Worm (Caenorhabditis elegans) whole organism, late embryonic: ENCODE results near the gene JC8.7.

Experiments
- C08G9.2 ChIP-seq: sonication (generic microtip); optimal IDR thresholded peaks from 2 replicates; lab custom pipeline; 2016; ENCODE audit warnings: mild to moderate bottlenecking, missing genetic modification characterization, moderate library complexity, missing compliant biosample characterization
- F13H6.1 ChIP-seq: sonication (generic microtip); optimal IDR thresholded peaks from 2 replicates; lab custom pipeline; 2016; ENCODE audit warnings: missing genetic modification characterization, missing compliant biosample characterization
- K02D7.2 ChIP-seq: sonication (generic microtip); optimal IDR thresholded peaks from 2 replicates; lab custom pipeline; 2017; ENCODE audit warnings: mild to moderate bottlenecking, missing genetic modification characterization, missing compliant biosample characterization
- K09A11.1 ChIP-seq: sonication (generic microtip); optimal IDR thresholded peaks from 2 replicates; lab custom pipeline; 2017; ENCODE audit warnings: antibody characterized with exemption, mild to moderate bottlenecking, missing genetic modification characterization, missing compliant biosample characterization; ENCODE audit not compliant: insufficient read depth
- T23F11.4 ChIP-seq: fragments of 200-800 bp; sonication (Bioruptor generic); optimal IDR thresholded peaks from 2 replicates; lab custom pipeline; 2018; ENCODE audit warnings: mild to moderate bottlenecking, missing genetic modification characterization, missing compliant biosample characterization
- Y22D7AL.16 ChIP-seq: sonication (generic microtip); optimal IDR thresholded peaks from 2 replicates; lab custom pipeline; 2016; ENCODE audit warnings: missing genetic modification characterization, missing compliant biosample characterization
- ahr-1 ChIP-seq: sonication (generic microtip); optimal IDR thresholded peaks from 2 replicates; lab custom pipeline; 2016; ENCODE audit warnings: missing genetic modification characterization, missing compliant biosample characterization
- ama-1 ChIP-seq: fragments of 150-350 bp; optimal IDR thresholded peaks from 2 replicates; lab custom pipeline; 2014
- ceh-18 ChIP-seq: sonication (generic microtip); optimal IDR thresholded peaks from 2 replicates; lab custom pipeline; 2016; ENCODE audit warnings: missing genetic modification characterization, missing compliant biosample characterization
- ceh-2 ChIP-seq: sonication (generic microtip); optimal IDR thresholded peaks from 2 replicates; lab custom pipeline; 2016; ENCODE audit warnings: missing genotype, missing genetic modification characterization, missing compliant biosample characterization
- ceh-30 ChIP-seq: fragments of 150-350 bp; optimal IDR thresholded peaks from 2 replicates; lab custom pipeline; 2014; ENCODE audit warnings: missing biosample characterization, missing genetic modification characterization
- ceh-31 ChIP-seq: sonication (generic microtip); optimal IDR thresholded peaks from 2 replicates; lab custom pipeline; 2016; ENCODE audit warnings: missing genetic modification characterization, missing compliant biosample characterization
- ceh-34 ChIP-seq: sonication (generic microtip); optimal IDR thresholded peaks from 2 replicates; lab custom pipeline; 2016; ENCODE audit warnings: mild to moderate bottlenecking, missing genetic modification characterization, missing compliant biosample characterization
- ceh-45 ChIP-seq: fragments of 200-800 bp; sonication (Bioruptor generic); IDR thresholded peaks from 2 replicates; pipeline ENCODE4 v1.3.6; 2022; ENCODE audit warnings: missing genetic modification reagents, missing genetic modification characterization, missing compliant biosample characterization
- ceh-48 ChIP-seq: sonication (generic microtip); optimal IDR thresholded peaks from 2 replicates; lab custom pipeline; 2016; ENCODE audit warnings: missing genetic modification characterization, inconsistent platforms, missing compliant biosample characterization
- che-1 ChIP-seq: sonication (generic microtip); optimal IDR thresholded peaks from 2 replicates; lab custom pipeline; 2016; ENCODE audit warnings: mild to moderate bottlenecking, missing genetic modification characterization, missing compliant biosample characterization
- dmd-4 ChIP-seq: sonication (generic microtip); optimal IDR thresholded peaks from 2 replicates; lab custom pipeline; 2016; ENCODE audit warnings: borderline replicate concordance, missing genetic modification characterization, missing compliant biosample characterization
- dve-1 ChIP-seq: sonication (generic microtip); optimal IDR thresholded peaks from 2 replicates; lab custom pipeline; 2017; ENCODE audit warnings: antibody characterized with exemption, mild to moderate bottlenecking, missing genetic modification characterization, missing compliant biosample characterization
- elt-4 ChIP-seq: sonication (generic microtip); optimal IDR thresholded peaks from 2 replicates; lab custom pipeline; 2016; ENCODE audit warnings: missing genetic modification characterization, missing compliant biosample characterization
- ets-4 ChIP-seq: sonication (generic microtip); optimal IDR thresholded peaks from 2 replicates; lab custom pipeline; 2016; ENCODE audit warnings: missing genetic modification characterization, missing compliant biosample characterization
- fkh-10 ChIP-seq: fragments of 150-350 bp; optimal IDR thresholded peaks from 2 replicates; lab custom pipeline; 2014; ENCODE audit warnings: missing biosample characterization, missing genetic modification reagents, missing genetic modification characterization
- hlh-13 ChIP-seq: fragments of 200-800 bp; sonication (Bioruptor generic); optimal IDR thresholded peaks from 2 replicates; lab custom pipeline; 2018; ENCODE audit warnings: mild to moderate bottlenecking, missing genetic modification characterization, missing compliant biosample characterization
- hlh-6 ChIP-seq: sonication (generic microtip); optimal IDR thresholded peaks from 2 replicates; lab custom pipeline; 2016; ENCODE audit warnings: missing genotype, missing genetic modification characterization, missing compliant biosample characterization
- lin-11 ChIP-seq: fragments of 200-800 bp; sonication (Bioruptor generic); optimal IDR thresholded peaks from 2 replicates; lab custom pipeline; 2018; ENCODE audit warnings: mild to moderate bottlenecking, missing genetic modification characterization, missing compliant biosample characterization
- madf-2 ChIP-seq: sonication (generic microtip); optimal IDR thresholded peaks from 2 replicates; lab custom pipeline; 2017; ENCODE audit warnings: missing genetic modification characterization, missing compliant biosample characterization
- nfya-1 ChIP-seq: sonication (generic microtip); optimal IDR thresholded peaks from 2 replicates; lab custom pipeline; 2017; ENCODE audit warnings: missing genetic modification characterization, mild to moderate bottlenecking, missing compliant biosample characterization, antibody characterized with exemption, moderate library complexity
- odd-2 ChIP-seq: sonication (generic microtip); optimal IDR thresholded peaks from 2 replicates; lab custom pipeline; 2017; ENCODE audit warnings: antibody characterized with exemption, mild to moderate bottlenecking, missing genetic modification characterization, missing compliant biosample characterization
- pax-1 ChIP-seq: fragments of 150-350 bp; optimal IDR thresholded peaks from 2 replicates; lab custom pipeline; 2014; ENCODE audit warnings: missing biosample characterization, missing genetic modification characterization
- rnt-1 ChIP-seq: sonication (generic microtip); optimal IDR thresholded peaks from 2 replicates; lab custom pipeline; 2016; ENCODE audit warnings: missing genetic modification characterization, missing compliant biosample characterization
- sdc-2 ChIP-seq: sonication (generic microtip); optimal IDR thresholded peaks from 2 replicates; lab custom pipeline; 2016; ENCODE audit warnings: missing genotype, missing genetic modification characterization, missing compliant biosample characterization
- sox-2 ChIP-seq: fragments of 200-800 bp; sonication (Bioruptor generic); IDR thresholded peaks from 2 replicates; pipeline ENCODE4 v1.3.6; 2022; ENCODE audit warnings: missing genetic modification reagents, missing genetic modification characterization, missing compliant biosample characterization
- sox-4 ChIP-seq: sonication (generic microtip); optimal IDR thresholded peaks from 2 replicates; lab custom pipeline; 2017; ENCODE audit warnings: mild to moderate bottlenecking, missing genetic modification characterization, inconsistent platforms, missing compliant biosample characterization
- unc-3 ChIP-seq, 2 experiments: fragments of 200-800 bp in 1 of 2; sonication (Bioruptor generic) in 1 of 2; sonication (generic microtip) in 1 of 2; conservative IDR thresholded peaks in 1 of 2; optimal IDR thresholded peaks in 1 of 2; 2 replicates each; pipeline versions ENCODE4 v1.3.6 to Lab custom; 2016 to 2022; ENCODE audit warnings: missing compliant biosample characterization in 2 of 2, missing genetic modification characterization in 2 of 2, missing genetic modification reagents in 1 of 2
- ztf-16 ChIP-seq: sonication (generic microtip); optimal IDR thresholded peaks from 2 replicates; lab custom pipeline; 2017; ENCODE audit warnings: missing genetic modification characterization, missing compliant biosample characterization

The JC8.7 gene

ce11 chrIV:13243375-13243774 lies 3.7 kb upstream of the JC8.7 start, which contains the start of gene JC8.4:
TSS of gene JC8.4 (plus strand) at chrIV:13243675.
- no peak for TF ChIP-seq hlh-13 (GFP tag; lab: Kevin White, UChicago)
- no peak for TF ChIP-seq K09A11.1 (tag; lab: Kevin White, UChicago)
- TF ChIP-seq K02D7.2 (tag; lab: Kevin White, UChicago): no peak
- no peak for TF ChIP-seq ama-1

ce11 chrIV:13244024-13244423 lies 3.0 kb upstream of the JC8.7 start, which contains the start of gene cox-11:
TSS of gene cox-11 (plus strand) at chrIV:13244324.
- TF ChIP-seq odd-2 (tag; lab: Kevin White, UChicago) (no peak), dve-1 (tag; lab: Kevin White, UChicago) (no peak), dmd-4 (no peak), ceh-2 (tag; lab: Kevin White, UChicago) (no peak), sdc-2 (no peak), ceh-30 (tag; lab: Kevin White, UChicago) (no peak), sox-4 (tag; lab: Kevin White, UChicago) (no peak), fkh-10 (no peak), nfya-1 (tag; lab: Kevin White, UChicago) (no peak), ets-4 (no peak), ztf-16 (no peak), C08G9.2 (tag; lab: Kevin White, UChicago) (no peak), hlh-6 (tag; lab: Kevin White, UChicago) (no peak), ceh-31 (no peak), ama-1 (no peak), ceh-48 (tag; lab: Kevin White, UChicago) (no peak), lin-11 (no peak), madf-2 (tag; lab: Kevin White, UChicago) (no peak)

- no peak for TF ChIP-seq ahr-1 (tag; lab: Kevin White, UChicago)
- no peak for TF ChIP-seq ztf-16
- TF ChIP-seq che-1 (tag; lab: Kevin White, UChicago): no peak
- TF ChIP-seq elt-4 (tag; lab: Kevin White, UChicago): no peak
- TF ChIP-seq nfya-1 (tag; lab: Kevin White, UChicago): no peak
- no peak for TF ChIP-seq Y22D7AL.16
- no peak for TF ChIP-seq K09A11.1 (tag; lab: Kevin White, UChicago)
- TF ChIP-seq C08G9.2 (tag; lab: Kevin White, UChicago): no peak
- no peak for TF ChIP-seq ceh-48 (tag; lab: Kevin White, UChicago)
- no peak for TF ChIP-seq T23F11.4 (GFP tag; lab: Kevin White, UChicago)
- no peak for TF ChIP-seq ets-4
- no peak for TF ChIP-seq fkh-10
- TF ChIP-seq ceh-45: no peak
- no peak for TF ChIP-seq pax-1 (tag; lab: Kevin White, UChicago)
- TF ChIP-seq sox-2 (GFP tag; lab: Robert Waterston, UW): no peak
- no peak for TF ChIP-seq ceh-34
- TF ChIP-seq, all 69 proteins: peak for 0
Observed at ce11 chrIV:13247780-13248179, 719 bp downstream of the JC8.7 start.

- TF ChIP-seq T23F11.4 (GFP tag; lab: Kevin White, UChicago): no peak
- TF ChIP-seq F13H6.1: no peak
- no peak for TF ChIP-seq ceh-34
- TF ChIP-seq K02D7.2 (tag; lab: Kevin White, UChicago): no peak
- no peak for TF ChIP-seq ceh-31
- TF ChIP-seq K09A11.1 (tag; lab: Kevin White, UChicago): no peak
- TF ChIP-seq C08G9.2 (tag; lab: Kevin White, UChicago): no peak
- TF ChIP-seq dve-1 (tag; lab: Kevin White, UChicago): no peak
- TF ChIP-seq hlh-13 (GFP tag; lab: Kevin White, UChicago): no peak
- no peak for TF ChIP-seq ceh-18 (tag; lab: Kevin White, UChicago)
- no peak for TF ChIP-seq rnt-1
- no peak for TF ChIP-seq madf-2 (tag; lab: Kevin White, UChicago)
- no peak for TF ChIP-seq unc-3 (GFP tag; conservative IDR thresholded peaks at IDR 0.05; lab: Robert Waterston, UW)
- no peak for TF ChIP-seq unc-3 (tag; optimal IDR thresholded peaks at IDR 0.05; lab: Kevin White, UChicago)
- no peak for TF ChIP-seq dmd-4
Observed at ce11 chrIV:13250243-13250642, 3.2 kb downstream of the JC8.7 start.
